Worm (Caenorhabditis elegans) whole organism, early embryonic: Measurements from ENCODE around the gene nrx-1.

Source experiments
- B0310.2 ChIP-seq: sonication (generic microtip); optimal IDR thresholded peaks from 2 replicates; lab custom pipeline; 2016; ENCODE audit warnings: mild to moderate bottlenecking, missing genetic modification characterization, missing compliant biosample characterization
- ama-1 ChIP-seq: fragments of 150-350 bp; optimal IDR thresholded peaks from 2 replicates; lab custom pipeline; 2014
- ceh-13 ChIP-seq: fragments of 200-800 bp; sonication (Bioruptor generic); optimal IDR thresholded peaks from 2 replicates; lab custom pipeline; 2018; ENCODE audit warnings: mild to moderate bottlenecking, missing genetic modification characterization, missing compliant biosample characterization
- ceh-36 ChIP-seq: sonication (generic microtip); optimal IDR thresholded peaks from 2 replicates; lab custom pipeline; 2016; ENCODE audit warnings: missing genetic modification characterization, inconsistent platforms, missing compliant biosample characterization
- flt-1 ChIP-seq: fragments of 200-800 bp; sonication (Bioruptor generic); IDR thresholded peaks from 2 replicates; pipeline ENCODE4 v1.3.6; 2022; ENCODE audit warnings: missing genetic modification characterization, missing compliant biosample characterization
- hmbx-1 ChIP-seq: sonication (generic microtip); optimal IDR thresholded peaks from 2 replicates; lab custom pipeline; 2016; ENCODE audit warnings: mild to moderate bottlenecking, missing genetic modification characterization, missing compliant biosample characterization
- pes-1 ChIP-seq: fragments of 200-800 bp; sonication (Bioruptor generic); IDR thresholded peaks from 2 replicates; pipeline ENCODE4 v1.3.6; 2022; ENCODE audit warnings: missing genetic modification reagents, missing genetic modification characterization, missing compliant biosample characterization
- sea-1 ChIP-seq: fragments of 200-800 bp; sonication (Bioruptor generic); conservative IDR thresholded peaks from 2 replicates; pipeline ENCODE4 v1.3.6; 2022; ENCODE audit warnings: missing genetic modification characterization, missing compliant biosample characterization
- tbx-11 ChIP-seq: fragments of 200-800 bp; sonication (Bioruptor generic); IDR thresholded peaks from 2 replicates; pipeline ENCODE4 v1.3.6; 2022; ENCODE audit warnings: missing genetic modification characterization, missing compliant biosample characterization
- tbx-37 ChIP-seq: fragments of 200-800 bp; sonication (Bioruptor generic); conservative IDR thresholded peaks from 2 replicates; pipeline ENCODE4 v1.3.6; 2022; ENCODE audit warnings: missing genetic modification reagents, missing genetic modification characterization, missing compliant biosample characterization
- tra-4 ChIP-seq: sonication (generic microtip); optimal IDR thresholded peaks from 2 replicates; lab custom pipeline; 2017; ENCODE audit warnings: missing genetic modification characterization, missing compliant biosample characterization

ce11 chrV:10834682-10835219, 9.9 kb downstream of the nrx-1 start:
- TF ChIP-seq tbx-11 (no peak), ama-1 (no peak), sea-1 (GFP tag; lab: Robert Waterston, UW) (no peak), flt-1 (GFP tag; lab: Robert Waterston, UW) (no peak), ceh-36 (tag; lab: Kevin White, UChicago) (no peak), B0310.2 (tag; lab: Kevin White, UChicago) (no peak), pes-1 (no peak), tbx-37 (no peak), tra-4 (tag; lab: Kevin White, UChicago) (no peak), hmbx-1 (tag; lab: Kevin White, UChicago) (no peak), ceh-13 (no peak)
